Fruit fly (Drosophila melanogaster) whole organism, embryonic: ENCODE data around the gene Cyp12a5.

Source experiments
- Ada2b ChIP-seq: fragments of 200-800 bp; sonication (Bioruptor generic); IDR thresholded peaks from 2 replicates; pipeline ENCODE4 v1.3.6; 2022; ENCODE audit warnings: missing biosample characterization, missing genetic modification characterization
- CG1024 ChIP-seq: fragments of 200-800 bp; sonication (Bioruptor generic); IDR thresholded peaks from 2 replicates; pipeline ENCODE4 v1.3.6; 2022; ENCODE audit warnings: missing biosample characterization, missing genetic modification characterization
- CG10366 ChIP-seq: fragments of 200-800 bp; sonication (Bioruptor generic); IDR thresholded peaks from 2 replicates; pipeline ENCODE4 v1.3.6; 2022; ENCODE audit warnings: missing biosample characterization, missing genetic modification characterization
- CG10462 ChIP-seq: fragments of 200-800 bp; sonication (Bioruptor generic); optimal IDR thresholded peaks from 2 replicates; lab custom pipeline; 2016; ENCODE audit warnings: missing biosample characterization, missing genetic modification characterization
- CG11695 ChIP-seq: fragments of 200-800 bp; sonication (Bioruptor generic); IDR thresholded peaks from 3 replicates; pipeline ENCODE4 v1.3.6; 2022; ENCODE audit warnings: missing biosample characterization, missing genetic modification characterization
- CG12071 ChIP-seq: fragments of 200-800 bp; sonication (Bioruptor generic); optimal IDR thresholded peaks from 3 replicates; lab custom pipeline; 2018; ENCODE audit warnings: missing biosample characterization, mild to moderate bottlenecking, missing genetic modification characterization
- CG14050 ChIP-seq: fragments of 200-800 bp; sonication (Bioruptor generic); IDR thresholded peaks from 3 replicates; pipeline ENCODE4 v1.3.6; 2022; ENCODE audit warnings: missing biosample characterization, missing genetic modification characterization
- CG14710 ChIP-seq: fragments of 200-800 bp; sonication (Bioruptor generic); optimal IDR thresholded peaks from 3 replicates; lab custom pipeline; 2019; ENCODE audit warnings: missing biosample characterization, mild to moderate bottlenecking, missing genetic modification characterization, moderate library complexity
- CG15601 ChIP-seq: fragments of 200-800 bp; sonication (Bioruptor generic); optimal IDR thresholded peaks from 3 replicates; lab custom pipeline; 2019; ENCODE audit warnings: missing biosample characterization, mild to moderate bottlenecking, missing genetic modification characterization, moderate library complexity
- CG16863 ChIP-seq: fragments of 200-800 bp; sonication (Bioruptor generic); optimal IDR thresholded peaks from 3 replicates; lab custom pipeline; 2016; ENCODE audit warnings: missing biosample characterization, missing genetic modification characterization
- CG1832 ChIP-seq: fragments of 200-800 bp; sonication (Bioruptor generic); optimal IDR thresholded peaks from 2 replicates; lab custom pipeline; 2017; ENCODE audit warnings: missing biosample characterization, mild to moderate bottlenecking, missing genetic modification characterization, inconsistent platforms
- CG2129 ChIP-seq: fragments of 200-800 bp; sonication (Bioruptor generic); IDR thresholded peaks from 2 replicates; pipeline ENCODE4 v1.3.6; 2022; ENCODE audit warnings: missing biosample characterization, missing genetic modification characterization; ENCODE audit not compliant: partially characterized antibody
- CG32767 ChIP-seq: fragments of 200-800 bp; sonication (Bioruptor generic); IDR thresholded peaks from 2 replicates; pipeline ENCODE4 v1.3.6; 2022; ENCODE audit warnings: missing biosample characterization, missing genetic modification characterization
- CG6175 ChIP-seq: fragments of 200-800 bp; sonication (Bioruptor generic); IDR thresholded peaks from 3 replicates; pipeline ENCODE4 v1.3.6; 2022; ENCODE audit warnings: missing biosample characterization, missing genetic modification characterization
- CG7372 ChIP-seq: fragments of 200-800 bp; sonication (Bioruptor generic); IDR thresholded peaks from 2 replicates; pipeline ENCODE4 v1.3.6; 2022; ENCODE audit warnings: missing biosample characterization, missing genetic modification characterization
- CG7556 ChIP-seq: fragments of 200-800 bp; sonication (Bioruptor generic); optimal IDR thresholded peaks from 2 replicates; lab custom pipeline; 2017; ENCODE audit warnings: missing biosample characterization, mild to moderate bottlenecking, missing genetic modification characterization
- CG7745 ChIP-seq: fragments of 200-800 bp; sonication (Bioruptor generic); optimal IDR thresholded peaks from 2 replicates; lab custom pipeline; 2018; ENCODE audit warnings: missing biosample characterization, mild to moderate bottlenecking, missing genetic modification characterization, moderate library complexity
- CG7963 ChIP-seq: fragments of 200-800 bp; sonication (Bioruptor generic); IDR thresholded peaks from 3 replicates; pipeline ENCODE4 v1.3.6; 2022; ENCODE audit warnings: missing biosample characterization, missing genetic modification characterization; ENCODE audit not compliant: partially characterized antibody
- CG8388 ChIP-seq: fragments of 200-800 bp; sonication (Bioruptor generic); optimal IDR thresholded peaks from 2 replicates; lab custom pipeline; 2019; ENCODE audit warnings: missing biosample characterization, mild to moderate bottlenecking, missing genetic modification characterization, moderate library complexity
- CG9817 ChIP-seq: fragments of 200-800 bp; sonication (Bioruptor generic); optimal IDR thresholded peaks from 2 replicates; lab custom pipeline; 2018; ENCODE audit warnings: missing biosample characterization, mild to moderate bottlenecking, missing genetic modification characterization, moderate library complexity
- CG9876 ChIP-seq: fragments of 200-800 bp; sonication (Bioruptor generic); optimal IDR thresholded peaks from 2 replicates; lab custom pipeline; 2016; ENCODE audit warnings: missing biosample characterization, missing genetic modification characterization
- E2f1 ChIP-seq: fragments of 200-800 bp; sonication (Bioruptor generic); IDR thresholded peaks from 2 replicates; pipeline ENCODE4 v1.3.6; 2022; ENCODE audit warnings: missing biosample characterization, missing genetic modification characterization
- Ets65A ChIP-seq: fragments of 200-800 bp; sonication (Bioruptor generic); peaks from one replicate; lab custom pipeline; 2016; ENCODE audit warnings: missing biosample characterization, missing genetic modification characterization
- Ets97D ChIP-seq: fragments of 200-800 bp; sonication (Bioruptor generic); optimal IDR thresholded peaks from 3 replicates; lab custom pipeline; 2016; ENCODE audit warnings: missing biosample characterization, missing genetic modification characterization
- Gug ChIP-seq: fragments of 200-800 bp; sonication (Bioruptor generic); IDR thresholded peaks from 4 replicates; pipeline ENCODE4 v1.3.6; 2022; ENCODE audit warnings: missing biosample characterization, missing genetic modification characterization
- HLH54F ChIP-seq: fragments of 200-800 bp; sonication (Bioruptor generic); optimal IDR thresholded peaks from 3 replicates; lab custom pipeline; 2016; ENCODE audit warnings: missing biosample characterization, missing genetic modification characterization
- Hr78 ChIP-seq, 2 experiments: fragments of 200-800 bp in 1 of 2; fragments of >200 bp in 1 of 2; sonication (Bioruptor generic) in 1 of 2; optimal IDR thresholded peaks; 2 replicates each; lab custom pipeline; 2017 to 2019; ENCODE audit warnings: missing biosample characterization in 2 of 2, missing genetic modification characterization in 2 of 2, mild to moderate bottlenecking in 1 of 2, moderate library complexity in 1 of 2
- Oli ChIP-seq: fragments of 200-800 bp; sonication (Bioruptor generic); optimal IDR thresholded peaks from 2 replicates; lab custom pipeline; 2018; ENCODE audit warnings: missing biosample characterization, mild to moderate bottlenecking, missing genetic modification characterization, moderate library complexity
- Poxn ChIP-seq: fragments of 200-800 bp; sonication (Bioruptor generic); IDR thresholded peaks from 2 replicates; pipeline ENCODE4 v1.3.6; 2022; ENCODE audit warnings: missing biosample characterization, missing genetic modification characterization
- Scr ChIP-seq: fragments of 200-800 bp; sonication (Bioruptor generic); IDR thresholded peaks from 2 replicates; pipeline ENCODE4 v1.3.6; 2022; ENCODE audit warnings: missing biosample characterization, missing genetic modification characterization; ENCODE audit not compliant: partially characterized antibody
- Stat92E ChIP-seq, 3 experiments: fragments of >200 bp in 2 of 3; fragments of 200-800 bp in 1 of 3; sonication (Bioruptor generic) in 1 of 3; optimal IDR thresholded peaks; 2 replicates each; lab custom pipeline; 2017 to 2019; ENCODE audit warnings: missing biosample characterization in 3 of 3, missing genetic modification characterization in 3 of 3, mild to moderate bottlenecking in 1 of 3, moderate library complexity in 1 of 3
- Taf1 ChIP-seq: fragments of 200-800 bp; sonication (Bioruptor generic); IDR thresholded peaks from 2 replicates; pipeline ENCODE4 v1.3.6; 2022; ENCODE audit warnings: missing biosample characterization, missing genetic modification characterization
- abd-A ChIP-seq: fragments of 200-800 bp; sonication (Bioruptor generic); optimal IDR thresholded peaks from 3 replicates; lab custom pipeline; 2019; ENCODE audit warnings: missing biosample characterization, mild to moderate bottlenecking, missing genetic modification characterization, moderate library complexity
- aop ChIP-seq: fragments of 200-800 bp; sonication (Bioruptor generic); IDR thresholded peaks from 2 replicates; pipeline ENCODE4 v1.3.6; 2022; ENCODE audit warnings: missing biosample characterization, missing genetic modification characterization
- bab2 ChIP-seq: fragments of 200-800 bp; sonication (Bioruptor generic); optimal IDR thresholded peaks from 2 replicates; lab custom pipeline; 2016; ENCODE audit warnings: missing biosample characterization, missing genetic modification characterization
- chn ChIP-seq: fragments of 200-800 bp; sonication (Bioruptor generic); optimal IDR thresholded peaks from 2 replicates; lab custom pipeline; 2016; ENCODE audit warnings: missing biosample characterization, missing genetic modification characterization
- fru ChIP-seq: fragments of >200 bp; optimal IDR thresholded peaks from 2 replicates; lab custom pipeline; 2017
- gem ChIP-seq: fragments of 200-800 bp; sonication (Bioruptor generic); optimal IDR thresholded peaks from 2 replicates; lab custom pipeline; 2019; ENCODE audit warnings: missing biosample characterization, mild to moderate bottlenecking, missing genetic modification characterization, moderate library complexity
- hbn ChIP-seq: fragments of 200-800 bp; sonication (Bioruptor generic); IDR thresholded peaks from 2 replicates; pipeline ENCODE4 v1.3.6; 2022; ENCODE audit warnings: missing biosample characterization, missing genetic modification characterization; ENCODE audit not compliant: partially characterized antibody
- her ChIP-seq: fragments of 200-800 bp; sonication (Bioruptor generic); optimal IDR thresholded peaks from 2 replicates; lab custom pipeline; 2016; ENCODE audit warnings: missing biosample characterization, missing genetic modification characterization
- kah ChIP-seq: fragments of 200-800 bp; sonication (Bioruptor generic); optimal IDR thresholded peaks from 2 replicates; lab custom pipeline; 2018; ENCODE audit warnings: missing biosample characterization, mild to moderate bottlenecking, missing genetic modification characterization
- maf-S ChIP-seq: fragments of 200-800 bp; sonication (Bioruptor generic); optimal IDR thresholded peaks from 2 replicates; lab custom pipeline; 2016; ENCODE audit warnings: missing biosample characterization, missing genetic modification characterization
- otp ChIP-seq: fragments of 200-800 bp; sonication (Bioruptor generic); IDR thresholded peaks from 3 replicates; pipeline ENCODE4, ENCODE4 v1.3.6; 2022; ENCODE audit warnings: missing biosample characterization, missing genetic modification characterization
- repo ChIP-seq: fragments of 200-800 bp; sonication (Bioruptor generic); optimal IDR thresholded peaks from 2 replicates; lab custom pipeline; 2016; ENCODE audit warnings: missing biosample characterization, missing genetic modification characterization
- rib ChIP-seq: fragments of 200-800 bp; sonication (Bioruptor generic); IDR thresholded peaks from 2 replicates; pipeline ENCODE4 v1.3.6; 2022; ENCODE audit warnings: missing biosample characterization, missing genetic modification characterization
- ro ChIP-seq: fragments of 200-800 bp; sonication (Bioruptor generic); IDR thresholded peaks from 2 replicates; pipeline ENCODE4 v1.3.6; 2022; ENCODE audit warnings: missing biosample characterization, missing genetic modification characterization
- scrt ChIP-seq: fragments of 200-800 bp; sonication (Bioruptor generic); optimal IDR thresholded peaks from 2 replicates; lab custom pipeline; 2018; ENCODE audit warnings: missing biosample characterization, mild to moderate bottlenecking, missing genetic modification characterization, moderate library complexity
- shn ChIP-seq: fragments of 200-800 bp; sonication (Bioruptor generic); optimal IDR thresholded peaks from 3 replicates; lab custom pipeline; 2016; ENCODE audit warnings: missing biosample characterization, missing genetic modification characterization
- trem ChIP-seq: fragments of 200-800 bp; optimal IDR thresholded peaks from 3 replicates; lab custom pipeline; 2019; ENCODE audit warnings: missing biosample characterization, mild to moderate bottlenecking, missing genetic modification characterization, moderate library complexity
- tup ChIP-seq: fragments of 200-800 bp; sonication (Bioruptor generic); optimal IDR thresholded peaks from 2 replicates; lab custom pipeline; 2016; ENCODE audit warnings: missing biosample characterization, mild to moderate bottlenecking, missing genetic modification characterization, moderate library complexity

The Cyp12a5 gene

DNA sequence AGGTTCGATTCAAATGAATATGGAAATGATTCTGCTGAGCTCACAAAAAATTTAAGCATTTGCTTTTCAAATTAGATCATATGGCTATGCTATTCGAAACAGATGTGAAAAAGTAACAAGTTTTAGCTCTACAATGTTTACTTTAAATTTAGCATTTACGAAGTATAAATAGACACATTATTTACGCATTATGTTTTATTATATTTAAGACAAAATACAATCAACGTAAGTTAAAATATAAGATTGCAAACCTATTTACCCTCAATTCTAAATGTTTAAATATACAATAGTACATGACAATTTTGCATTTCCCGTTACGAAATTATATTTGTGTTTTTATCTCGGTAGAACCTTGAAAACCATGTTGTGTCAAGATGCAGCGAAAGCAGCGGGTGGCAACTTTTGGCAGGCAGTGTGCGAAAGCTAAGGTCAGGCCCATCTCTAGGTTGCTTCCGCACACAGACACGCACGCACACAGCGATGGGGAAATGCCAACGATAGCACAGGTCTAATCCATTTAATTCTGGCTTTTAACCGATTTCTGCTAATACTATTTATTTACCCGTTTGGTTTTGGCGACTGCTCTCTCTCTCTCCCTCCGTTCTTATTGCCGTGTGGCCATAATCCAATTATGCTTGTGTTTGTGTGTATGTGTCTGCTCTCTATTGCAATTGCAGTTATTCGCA, 39.2 kb upstream of the Cyp12a5 start (continued):
- no peak for TF ChIP-seq hbn (GFP tag; lab: Robert Waterston, UW)
- TF ChIP-seq CG32767: no peak
- TF ChIP-seq CG14710: peak; percentile 7
- no peak for TF ChIP-seq abd-A
- no peak for TF ChIP-seq Taf1 (GFP tag; lab: Robert Waterston, UW)
- TF ChIP-seq CG1024 (GFP tag; lab: Robert Waterston, UW): no peak
- TF ChIP-seq shn (GFP tag; lab: Kevin White, UChicago): peak; percentile 6
- TF ChIP-seq Ets65A (GFP tag; lab: Kevin White, UChicago): peak; percentile 5
- peak; percentile 50; the same call in 2 of the 4 replicates for TF ChIP-seq Gug
- no peak for TF ChIP-seq CG1832
- TF ChIP-seq E2f1 (GFP tag; lab: Robert Waterston, UW): no peak
- no peak for TF ChIP-seq fru (lab: Kevin White, UChicago)
- TF ChIP-seq bab2 (GFP tag; lab: Kevin White, UChicago): no peak
- TF ChIP-seq Oli (tag; lab: Kevin White, UChicago): no peak
- TF ChIP-seq gem (tag; lab: Kevin White, UChicago): peak; percentile 49
- TF ChIP-seq CG16863 (GFP tag; lab: Kevin White, UChicago): no peak
- TF ChIP-seq Ets97D (GFP tag; lab: Kevin White, UChicago): no peak
- TF ChIP-seq maf-S (GFP tag; lab: Kevin White, UChicago): no peak
- no peak for TF ChIP-seq CG15601 (tag; lab: Kevin White, UChicago)
- no peak for TF ChIP-seq Scr (GFP tag; lab: Robert Waterston, UW)
- 0 out of 3 replicates have a peak, but pooled peaks have one; percentile 43 for TF ChIP-seq CG7963 (GFP tag; lab: Robert Waterston, UW)
- TF ChIP-seq otp (GFP tag; lab: Robert Waterston, UW): 0 out of 3 replicates have a peak, but pooled peaks have one; percentile 12
- peak; percentile 8 for TF ChIP-seq HLH54F (GFP tag; lab: Kevin White, UChicago)
- TF ChIP-seq CG8388 (GFP tag; lab: Kevin White, UChicago): peak; percentile 95
- TF ChIP-seq CG9817 (tag; lab: Kevin White, UChicago): peak; percentile 39
- no peak for TF ChIP-seq Stat92E (GFP tag; optimal IDR thresholded peaks at IDR 0.05; lab: Kevin White, UChicago)
- 0 out of 2 replicates have a peak, but pooled peaks have one; percentile 32 for TF ChIP-seq aop
- TF ChIP-seq trem (tag; lab: Kevin White, UChicago): no peak
- no peak for TF ChIP-seq CG2129 (GFP tag; lab: Robert Waterston, UW)
- TF ChIP-seq Ada2b: no peak
- TF ChIP-seq kah (GFP tag; lab: Kevin White, UChicago): no peak
- TF ChIP-seq her: no peak
- TF ChIP-seq CG6175 (GFP tag; lab: Robert Waterston, UW): peak; percentile 54; the same call in 1 of the 3 replicates
- no peak for TF ChIP-seq CG7372 (GFP tag; lab: Robert Waterston, UW)
- TF ChIP-seq rib (GFP tag; lab: Robert Waterston, UW): peak; percentile 56; the same call in 1 of the 2 replicates
- TF ChIP-seq repo: no peak
- TF ChIP-seq Hr78 (GFP tag; optimal IDR thresholded peaks at IDR 0.05; lab: Kevin White, UChicago): no peak
- peak; percentile 28 for TF ChIP-seq CG12071
- no peak for TF ChIP-seq CG9876 (GFP tag; lab: Kevin White, UChicago)
- no peak for TF ChIP-seq Poxn (GFP tag; lab: Robert Waterston, UW)
- TF ChIP-seq CG10366 (GFP tag; lab: Robert Waterston, UW): peak; percentile 22; the same call in 1 of the 2 replicates
- TF ChIP-seq CG11695 (GFP tag; lab: Robert Waterston, UW): no peak
- TF ChIP-seq CG10462: no peak
- peak; percentile 10 for TF ChIP-seq scrt (GFP tag; lab: Kevin White, UChicago)
- TF ChIP-seq CG14050: no peak
- peak; percentile 49 for TF ChIP-seq CG7556 (GFP tag; lab: Kevin White, UChicago)
- no peak for TF ChIP-seq ro (GFP tag; lab: Robert Waterston, UW)
- peak; percentile 15 for TF ChIP-seq chn (GFP tag; lab: Kevin White, UChicago)
- TF ChIP-seq CG7745 (tag; lab: Kevin White, UChicago): no peak
- TF ChIP-seq tup (GFP tag; lab: Kevin White, UChicago): no peak
